Worm (Caenorhabditis elegans) whole organism, L4/young adult: ENCODE measurements around the gene F07H5.10.

Source experiments
- dao-5 ChIP-seq: sonication (generic microtip); optimal IDR thresholded peaks from 2 replicates; lab custom pipeline; 2016; ENCODE audit warnings: missing genotype, missing genetic modification characterization, moderate library complexity, missing compliant biosample characterization
- him-1 ChIP-seq: sonication (generic microtip); optimal IDR thresholded peaks from 2 replicates; lab custom pipeline; 2016; ENCODE audit warnings: missing genotype, missing genetic modification reagents, missing genetic modification characterization, missing compliant biosample characterization

DNA sequence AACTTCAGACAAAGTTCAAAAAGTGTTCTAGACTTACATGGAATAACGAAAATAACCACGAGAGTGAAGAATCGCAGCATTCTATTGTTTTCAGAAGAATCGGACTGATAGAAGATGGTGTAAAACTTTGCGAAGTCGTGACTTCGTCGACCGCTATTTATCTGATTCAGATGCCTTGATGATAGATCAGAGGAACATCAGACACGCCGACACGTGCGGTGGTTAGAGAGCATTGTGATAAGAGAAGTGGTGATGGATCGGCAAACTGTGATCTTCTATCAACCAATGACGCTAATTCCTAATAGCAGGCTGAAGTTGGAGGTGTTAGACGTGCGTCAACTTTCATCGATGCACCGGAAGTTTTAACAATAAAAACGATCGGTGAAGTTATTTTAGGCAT is 9.9 kb upstream of the F07H5.10 start:
- no peak for TF ChIP-seq him-1
- TF ChIP-seq dao-5: no peak
